Fruit fly (Drosophila melanogaster): ENCODE results near the gene CG42688.

CG42688 gene

dm6 chr2L:19201841-19202240 is 19.2 kb upstream of the CG42688 start:
- no peak for TF ChIP-seq CG2199 (GFP tag; IDR thresholded peaks at IDR 0.05)
- peak; percentile 20 for TF ChIP-seq gem (tag; optimal IDR thresholded peaks at IDR 0.05)
- no peak for TF ChIP-seq emc (GFP tag; optimal IDR thresholded peaks at IDR 0.05)
- peak; percentile 9 for TF ChIP-seq dmrt99B (tag; optimal IDR thresholded peaks at IDR 0.05)
- TF ChIP-seq Mad (GFP tag; optimal IDR thresholded peaks at IDR 0.05) = no peak
- TF ChIP-seq CG34422 (GFP tag; IDR thresholded peaks at IDR 0.05) = 0 out of 3 replicates have a peak, but pooled peaks have one; percentile 13
- peak; percentile 30 for TF ChIP-seq lbe (GFP tag; optimal IDR thresholded peaks at IDR 0.05)
- TF ChIP-seq ranshi (GFP tag; IDR thresholded peaks at IDR 0.05) = no peak
- peak; percentile 12; the same call in 1 of the 2 replicates for TF ChIP-seq esg (GFP tag; conservative IDR thresholded peaks at IDR 0.05)
- TF ChIP-seq gce (GFP tag; IDR thresholded peaks at IDR 0.05) = no peak
- TF ChIP-seq unpg (GFP tag; optimal IDR thresholded peaks at IDR 0.05) = peak; percentile 8
- peak; percentile 46 for TF ChIP-seq corto (GFP tag; optimal IDR thresholded peaks at IDR 0.05)
- TF ChIP-seq Ets65A (GFP tag) = peak; percentile 16
- TF ChIP-seq CG18599 (GFP tag; optimal IDR thresholded peaks at IDR 0.05) = no peak
- TF ChIP-seq CG10979 (tag; optimal IDR thresholded peaks at IDR 0.05) = peak; percentile 10
- peak; percentile 46 for TF ChIP-seq sisA (GFP tag; IDR thresholded peaks at IDR 0.05)
- 0 out of 2 replicates have a peak, but pooled peaks have one; percentile 17 for TF ChIP-seq ap (GFP tag; IDR thresholded peaks at IDR 0.05)
- TF ChIP-seq sens (GFP tag) = peak; percentile 43
- TF ChIP-seq row (GFP tag; IDR thresholded peaks at IDR 0.05) = peak; percentile 41; the same call in 1 of the 3 replicates
- peak; percentile 36; the same call in 1 of the 3 replicates for TF ChIP-seq ci (GFP tag; IDR thresholded peaks at IDR 0.05)
- no peak for TF ChIP-seq CG2202 (tag; optimal IDR thresholded peaks at IDR 0.05)
- peak; percentile 46; the same call in 1 of the 2 replicates for TF ChIP-seq CG17328 (GFP tag; IDR thresholded peaks at IDR 0.05)
- peak; percentile 4 for TF ChIP-seq phol (tag; optimal IDR thresholded peaks at IDR 0.05)
- peak; percentile 67 for TF ChIP-seq Drgx (GFP tag; IDR thresholded peaks at IDR 0.05)
- no peak for TF ChIP-seq CG7556 (GFP tag; optimal IDR thresholded peaks at IDR 0.05)
- no peak for TF ChIP-seq sc (optimal IDR thresholded peaks at IDR 0.05)
- TF ChIP-seq sc (GFP tag; optimal IDR thresholded peaks at IDR 0.05) = no peak
- TF ChIP-seq CG11504 (tag; optimal IDR thresholded peaks at IDR 0.05) = peak; percentile 9
- TF ChIP-seq bsh (GFP tag; optimal IDR thresholded peaks at IDR 0.05) = peak; percentile 4 to 57
- TF ChIP-seq hkb (optimal IDR thresholded peaks at IDR 0.05) = no peak
- peak; percentile 42; the same call in 1 of the 2 replicates for TF ChIP-seq hkb (GFP tag; IDR thresholded peaks at IDR 0.05)
- no peak for TF ChIP-seq CkIIα-i1 (GFP tag; IDR thresholded peaks at IDR 0.05)
- peak; percentile 46 for TF ChIP-seq Ptx1 (GFP tag; IDR thresholded peaks at IDR 0.05)
- no peak for TF ChIP-seq ATbp (GFP tag; optimal IDR thresholded peaks at IDR 0.05)
- TF ChIP-seq Sox102F (GFP tag; optimal IDR thresholded peaks at IDR 0.05) = peak; percentile 4
- no peak for TF ChIP-seq prd (optimal IDR thresholded peaks at IDR 0.05)
- TF ChIP-seq prd (GFP tag; IDR thresholded peaks at IDR 0.05) = 0 out of 3 replicates have a peak, but pooled peaks have one; percentile 24

- no peak for TF ChIP-seq aop (GFP tag; IDR thresholded peaks at IDR 0.05)
- peak; percentile 26 for TF ChIP-seq dmrt99B (tag; optimal IDR thresholded peaks at IDR 0.05)
- TF ChIP-seq crc (GFP tag; optimal IDR thresholded peaks at IDR 0.05) = no peak
- TF ChIP-seq Antp (GFP tag; optimal IDR thresholded peaks at IDR 0.05) = peak; percentile 24
- peak; percentile 24 to 39 for TF ChIP-seq chif (GFP tag; optimal IDR thresholded peaks at IDR 0.05)
- 0 out of 2 replicates have a peak, but pooled peaks have one; percentile 8 for TF ChIP-seq lmd (GFP tag; IDR thresholded peaks at IDR 0.05)
- no peak for TF ChIP-seq Six4 (GFP tag; optimal IDR thresholded peaks at IDR 0.05)
- peak in 1 of 2 experiments; percentile 21 for TF ChIP-seq bsh (GFP tag; optimal IDR thresholded peaks at IDR 0.05)
- TF ChIP-seq Atf6 (GFP tag; IDR thresholded peaks at IDR 0.05) = no peak
- peak; percentile 25 for TF ChIP-seq CG7839 (tag; optimal IDR thresholded peaks at IDR 0.05)
- no peak for TF ChIP-seq CG6854 (GFP tag; optimal IDR thresholded peaks at IDR 0.05)
- TF ChIP-seq unpg (GFP tag; optimal IDR thresholded peaks at IDR 0.05) = peak; percentile 15
- peak; percentile 6 for TF ChIP-seq Chrac-16 (GFP tag; optimal IDR thresholded peaks at IDR 0.05)
- no peak for TF ChIP-seq Sry-δ (GFP tag; optimal IDR thresholded peaks at IDR 0.05)
- peak; percentile 5 for TF ChIP-seq Blimp-1 (GFP tag; optimal IDR thresholded peaks at IDR 0.05)
- peak; percentile 5 for TF ChIP-seq CG30403 (GFP tag; optimal IDR thresholded peaks at IDR 0.05)
- TF ChIP-seq CG3163 (GFP tag; optimal IDR thresholded peaks at IDR 0.05) = no peak
- TF ChIP-seq ci (GFP tag; IDR thresholded peaks at IDR 0.05) = 0 out of 3 replicates have a peak, but pooled peaks have one; percentile 19
- no peak for TF ChIP-seq kay (GFP tag; optimal IDR thresholded peaks at IDR 0.05)
- TF ChIP-seq stc (GFP tag; IDR thresholded peaks at IDR 0.05) = peak; percentile 28; the same call in 1 of the 2 replicates
Observed at dm6 chr2L:19200211-19200610, 17.6 kb upstream of the CG42688 start.

Data from whole organism, embryonic.